Fruit fly (Drosophila melanogaster): ENCODE data around the gene tal-1A.

Gene tal-1A

dm6 chr3R:13803892-13804710 is 8.8 kb upstream of the tal-1A start (continued):
- peak; percentile 31 for TF ChIP-seq Asciz (GFP tag; optimal IDR thresholded peaks at IDR 0.05)
- no peak for TF ChIP-seq CG43689 (GFP tag; IDR thresholded peaks at IDR 0.05)
- TF ChIP-seq CG6689 (GFP tag; IDR thresholded peaks at IDR 0.05): 0 out of 2 replicates have a peak, but pooled peaks have one; percentile 29
- TF ChIP-seq CG13287 (GFP tag; IDR thresholded peaks at IDR 0.05; ENCODE audit: partially characterized antibody): no peak; the same call in 1 of the 2 replicates
- TF ChIP-seq klu (GFP tag; IDR thresholded peaks at IDR 0.05): no peak
- peak; percentile 70 for TF ChIP-seq Hmr (GFP tag; optimal IDR thresholded peaks at IDR 0.05)
- no peak for TF ChIP-seq vnd (GFP tag; IDR thresholded peaks at IDR 0.05; ENCODE audit: partially characterized antibody)
- no peak; the same call in 1 of the 2 replicates for TF ChIP-seq vvl (GFP tag; IDR thresholded peaks at IDR 0.05)
- TF ChIP-seq lmd (GFP tag; IDR thresholded peaks at IDR 0.05): no peak
- no peak for TF ChIP-seq CG34376 (GFP tag; optimal IDR thresholded peaks at IDR 0.05)
- TF ChIP-seq nau (GFP tag; optimal IDR thresholded peaks at IDR 0.05): peak; percentile 15
- TF ChIP-seq Rfx (GFP tag; IDR thresholded peaks at IDR 0.05): no peak
- TF ChIP-seq otp (GFP tag; IDR thresholded peaks at IDR 0.05): no peak
- no peak for TF ChIP-seq CG15011 (GFP tag; optimal IDR thresholded peaks at IDR 0.05)
- peak in 1 of 2 experiments; percentile 19 for TF ChIP-seq Eip74EF (GFP tag; optimal IDR thresholded peaks at IDR 0.05)
- TF ChIP-seq hbn (GFP tag; IDR thresholded peaks at IDR 0.05; ENCODE audit: partially characterized antibody): no peak
- TF ChIP-seq CG12299 (tag; optimal IDR thresholded peaks at IDR 0.05): no peak
- no peak for TF ChIP-seq CG8089 (GFP tag; optimal IDR thresholded peaks at IDR 0.05)
- TF ChIP-seq psq (GFP tag; optimal IDR thresholded peaks at IDR 0.05): no peak
- TF ChIP-seq CG2875 (GFP tag; optimal IDR thresholded peaks at IDR 0.05): no peak
- no peak for TF ChIP-seq Doc2 (GFP tag; IDR thresholded peaks at IDR 0.05)
- TF ChIP-seq B-H1 (GFP tag; IDR thresholded peaks at IDR 0.05): no peak
- TF ChIP-seq twi (tag; optimal IDR thresholded peaks at IDR 0.05): no peak
- no peak for TF ChIP-seq CG11723 (GFP tag; optimal IDR thresholded peaks at IDR 0.05)
- no peak for TF ChIP-seq zen (tag; optimal IDR thresholded peaks at IDR 0.05)
- TF ChIP-seq pita (GFP tag; optimal IDR thresholded peaks at IDR 0.05): no peak
- TF ChIP-seq inv (GFP tag; IDR thresholded peaks at IDR 0.05; ENCODE audit: partially characterized antibody): no peak
- peak; percentile 30; the same call in 1 of the 2 replicates for TF ChIP-seq Ptx1 (GFP tag; IDR thresholded peaks at IDR 0.05)
- TF ChIP-seq insv (GFP tag; optimal IDR thresholded peaks at IDR 0.05): no peak
- TF ChIP-seq CG9817 (tag; optimal IDR thresholded peaks at IDR 0.05): no peak
- no peak for TF ChIP-seq CG12744 (GFP tag; optimal IDR thresholded peaks at IDR 0.05)
- peak; percentile 79 for TF ChIP-seq CG7839 (tag; optimal IDR thresholded peaks at IDR 0.05)
- TF ChIP-seq az2 (GFP tag; optimal IDR thresholded peaks at IDR 0.05): peak; percentile 34
- TF ChIP-seq h (optimal IDR thresholded peaks at IDR 0.05): no peak
- TF ChIP-seq Doc3 (GFP tag; IDR thresholded peaks at IDR 0.05; ENCODE audit: partially characterized antibody): no peak
- TF ChIP-seq Hsf (GFP tag; optimal IDR thresholded peaks at IDR 0.05): no peak
- TF ChIP-seq her (GFP tag; optimal IDR thresholded peaks at IDR 0.05): no peak
- TF ChIP-seq CG7786 (GFP tag; optimal IDR thresholded peaks at IDR 0.05): no peak
- TF ChIP-seq CG14050 (GFP tag; IDR thresholded peaks at IDR 0.05): no peak
- TF ChIP-seq CG9797 (GFP tag; optimal IDR thresholded peaks at IDR 0.05): no peak
- TF ChIP-seq Dip3 (GFP tag; optimal IDR thresholded peaks at IDR 0.05): no peak
- TF ChIP-seq CG8478 (optimal IDR thresholded peaks at IDR 0.05): no peak
- TF ChIP-seq hb (GFP tag; IDR thresholded peaks at IDR 0.05; ENCODE audit: partially characterized antibody): no peak
- TF ChIP-seq CG5953 (GFP tag; IDR thresholded peaks at IDR 0.05): no peak

Measured in whole organism, embryonic.